Fruit fly (Drosophila melanogaster) whole organism, embryonic: ENCODE measurements around the gene PAN3.

Experiments used
- Adf1 ChIP-seq: fragments of 200-800 bp; sonication (Bioruptor generic); IDR thresholded peaks from 2 replicates; pipeline ENCODE4 v1.3.6; 2022; ENCODE audit warnings: missing biosample characterization, missing genetic modification characterization
- Aef1 ChIP-seq: fragments of 200-800 bp; sonication (Bioruptor generic); IDR thresholded peaks from 3 replicates; pipeline ENCODE4 v1.3.6; 2022; ENCODE audit warnings: missing biosample characterization, missing genetic modification characterization
- Antp ChIP-seq: fragments of 200-800 bp; sonication (Bioruptor generic); optimal IDR thresholded peaks from 3 replicates; lab custom pipeline; 2016; ENCODE audit warnings: missing biosample characterization, missing genetic modification characterization
- Atf3 ChIP-seq: fragments of 200-800 bp; sonication (Bioruptor generic); optimal IDR thresholded peaks from 3 replicates; lab custom pipeline; 2016; ENCODE audit warnings: missing biosample characterization, missing genetic modification characterization
- Awh ChIP-seq: fragments of 200-800 bp; sonication (Bioruptor generic); IDR thresholded peaks from 2 replicates; pipeline ENCODE4, ENCODE4 v1.3.6; 2022; ENCODE audit warnings: missing biosample characterization, missing genetic modification characterization
- CG10267 ChIP-seq: fragments of 200-800 bp; sonication (Bioruptor generic); optimal IDR thresholded peaks from 2 replicates; lab custom pipeline; 2018; ENCODE audit warnings: missing biosample characterization, mild to moderate bottlenecking, missing genetic modification characterization, moderate library complexity
- CG10959 ChIP-seq: fragments of 200-800 bp; sonication (Bioruptor generic); IDR thresholded peaks from 2 replicates; pipeline ENCODE4 v1.3.6; 2022; ENCODE audit warnings: missing biosample characterization, missing genetic modification characterization
- CG11085 ChIP-seq: fragments of 200-800 bp; sonication (Bioruptor generic); IDR thresholded peaks from 2 replicates; pipeline ENCODE4 v1.3.6; 2022; ENCODE audit warnings: missing biosample characterization, missing genetic modification characterization
- CG12236 ChIP-seq: fragments of 200-800 bp; sonication (Bioruptor generic); optimal IDR thresholded peaks from 2 replicates; lab custom pipeline; 2016; ENCODE audit warnings: missing biosample characterization, missing genetic modification characterization
- CG1233 ChIP-seq: fragments of 200-800 bp; sonication (Bioruptor generic); optimal IDR thresholded peaks from 4 replicates; lab custom pipeline; 2018; ENCODE audit warnings: missing biosample characterization, mild to moderate bottlenecking, missing genetic modification characterization
- CG14441 ChIP-seq: fragments of 200-800 bp; sonication (Bioruptor generic); IDR thresholded peaks from 2 replicates; pipeline ENCODE4 v1.3.6; 2022; ENCODE audit warnings: missing biosample characterization, missing genetic modification characterization
- CG17186 ChIP-seq: fragments of 200-800 bp; sonication (Bioruptor generic); optimal IDR thresholded peaks from 3 replicates; lab custom pipeline; 2017; ENCODE audit warnings: missing biosample characterization, missing genetic modification reagents, missing genetic modification characterization
- CG17568 ChIP-seq: fragments of 200-800 bp; sonication (Bioruptor generic); optimal IDR thresholded peaks from 2 replicates; lab custom pipeline; 2018; ENCODE audit warnings: missing biosample characterization, mild to moderate bottlenecking, missing genetic modification characterization, moderate library complexity
- CG18476 ChIP-seq: fragments of 200-800 bp; sonication (Bioruptor generic); optimal IDR thresholded peaks from 2 replicates; lab custom pipeline; 2016; ENCODE audit warnings: missing biosample characterization, mild to moderate bottlenecking, missing genetic modification characterization
- CG2875 ChIP-seq: fragments of 200-800 bp; sonication (Bioruptor generic); optimal IDR thresholded peaks from 2 replicates; lab custom pipeline; 2017; ENCODE audit warnings: missing biosample characterization, mild to moderate bottlenecking, missing genetic modification characterization, missing genetic modification reagents
- CG3065 ChIP-seq: fragments of 200-800 bp; sonication (Bioruptor generic); optimal IDR thresholded peaks from 2 replicates; lab custom pipeline; 2016; ENCODE audit warnings: missing biosample characterization, missing genetic modification characterization
- CG31365 ChIP-seq: fragments of 200-800 bp; sonication (Bioruptor generic); optimal IDR thresholded peaks from 2 replicates; lab custom pipeline; 2018; ENCODE audit warnings: missing biosample characterization, mild to moderate bottlenecking, missing genetic modification characterization
- CG33557 ChIP-seq: fragments of 200-800 bp; sonication (Bioruptor generic); optimal IDR thresholded peaks from 2 replicates; lab custom pipeline; 2019; ENCODE audit warnings: missing biosample characterization, mild to moderate bottlenecking, missing genetic modification characterization, moderate library complexity
- CG42726 ChIP-seq: fragments of 200-800 bp; sonication (Bioruptor generic); IDR thresholded peaks from 2 replicates; pipeline ENCODE4 v1.3.6; 2022; ENCODE audit warnings: missing biosample characterization, missing genetic modification characterization; ENCODE audit not compliant: partially characterized antibody
- CG8359 ChIP-seq: fragments of 200-800 bp; sonication (Bioruptor generic); optimal IDR thresholded peaks from 2 replicates; lab custom pipeline; 2017; ENCODE audit warnings: missing biosample characterization, mild to moderate bottlenecking, missing genetic modification characterization, borderline replicate concordance
- Dfd ChIP-seq, 2 experiments: fragments of >200 bp; optimal IDR thresholded peaks; 2 replicates each; lab custom pipeline; 2017; ENCODE audit warnings: missing biosample characterization in 2 of 2, missing genetic modification characterization in 2 of 2
- Doc3 ChIP-seq: fragments of 200-800 bp; sonication (Bioruptor generic); IDR thresholded peaks from 3 replicates; pipeline ENCODE4 v1.3.6; 2022; ENCODE audit warnings: missing biosample characterization, missing genetic modification characterization; ENCODE audit not compliant: partially characterized antibody
- Fer1 ChIP-seq: fragments of 200-800 bp; sonication (Bioruptor generic); optimal IDR thresholded peaks from 2 replicates; lab custom pipeline; 2017; ENCODE audit warnings: missing biosample characterization, mild to moderate bottlenecking, missing genetic modification characterization
- Lpt ChIP-seq: fragments of >200 bp; optimal IDR thresholded peaks from 2 replicates; lab custom pipeline; 2018; ENCODE audit warnings: missing biosample characterization, missing genetic modification characterization
- Meics ChIP-seq: fragments of 200-800 bp; sonication (Bioruptor generic); optimal IDR thresholded peaks from 2 replicates; lab custom pipeline; 2017; ENCODE audit warnings: missing biosample characterization, mild to moderate bottlenecking, missing genetic modification characterization
- NK7.1 ChIP-seq: fragments of 200-800 bp; sonication (Bioruptor generic); optimal IDR thresholded peaks from 3 replicates; lab custom pipeline; 2016; ENCODE audit warnings: missing biosample characterization, missing genetic modification characterization
- NfI ChIP-seq: fragments of 200-800 bp; sonication (Bioruptor generic); optimal IDR thresholded peaks from 3 replicates; lab custom pipeline; 2018; ENCODE audit warnings: missing biosample characterization, mild to moderate bottlenecking, missing genetic modification characterization, moderate library complexity
- Sox102F ChIP-seq: fragments of 200-800 bp; sonication (Bioruptor generic); optimal IDR thresholded peaks from 2 replicates; lab custom pipeline; 2018; ENCODE audit warnings: missing biosample characterization, mild to moderate bottlenecking, missing genetic modification characterization, moderate library complexity
- ara ChIP-seq: fragments of 200-800 bp; sonication (Bioruptor generic); IDR thresholded peaks from 2 replicates; pipeline ENCODE4 v1.3.6; 2022; ENCODE audit warnings: missing biosample characterization, missing genetic modification characterization
- bcd ChIP-seq: fragments of 200-800 bp; sonication (Bioruptor generic); optimal IDR thresholded peaks from 2 replicates; lab custom pipeline; 2017; ENCODE audit warnings: missing biosample characterization, mild to moderate bottlenecking, missing genetic modification characterization
- crol ChIP-seq: fragments of 200-800 bp; sonication (Bioruptor generic); IDR thresholded peaks from 2 replicates; pipeline ENCODE4 v1.3.6; 2022; ENCODE audit warnings: missing biosample characterization, missing genetic modification characterization
- dmrt11E ChIP-seq: fragments of 200-800 bp; sonication (Bioruptor generic); optimal IDR thresholded peaks from 3 replicates; lab custom pipeline; 2018; ENCODE audit warnings: missing biosample characterization, mild to moderate bottlenecking, missing genetic modification characterization, moderate library complexity
- gce ChIP-seq: fragments of 200-800 bp; sonication (Bioruptor generic); IDR thresholded peaks from 3 replicates; pipeline ENCODE4 v1.3.6; 2022; ENCODE audit warnings: missing biosample characterization, missing genetic modification characterization
- jing ChIP-seq: fragments of 200-800 bp; sonication (Bioruptor generic); optimal IDR thresholded peaks from 2 replicates; lab custom pipeline; 2018; ENCODE audit warnings: missing biosample characterization, mild to moderate bottlenecking, missing genetic modification characterization
- lbe ChIP-seq: fragments of 200-800 bp; sonication (Bioruptor generic); optimal IDR thresholded peaks from 2 replicates; lab custom pipeline; 2016; ENCODE audit warnings: missing biosample characterization, mild to moderate bottlenecking, missing genetic modification characterization
- maf-S ChIP-seq: fragments of 200-800 bp; sonication (Bioruptor generic); optimal IDR thresholded peaks from 2 replicates; lab custom pipeline; 2016; ENCODE audit warnings: missing biosample characterization, missing genetic modification characterization
- mld ChIP-seq: fragments of 200-800 bp; sonication (Bioruptor generic); IDR thresholded peaks from 3 replicates; pipeline ENCODE4 v1.3.6; 2022; ENCODE audit warnings: missing biosample characterization, missing genetic modification characterization; ENCODE audit not compliant: partially characterized antibody
- nerfin-1 ChIP-seq: fragments of 200-800 bp; sonication (Bioruptor generic); optimal IDR thresholded peaks from 3 replicates; lab custom pipeline; 2019; ENCODE audit warnings: missing biosample characterization, mild to moderate bottlenecking, missing genetic modification characterization, moderate library complexity
- oc ChIP-seq: fragments of 200-800 bp; sonication (Bioruptor generic); optimal IDR thresholded peaks from 2 replicates; lab custom pipeline; 2018; ENCODE audit warnings: missing biosample characterization, mild to moderate bottlenecking, missing genetic modification characterization, moderate library complexity
- odd ChIP-seq: fragments of 200-800 bp; sonication (Bioruptor generic); optimal IDR thresholded peaks from 2 replicates; lab custom pipeline; 2017; ENCODE audit warnings: missing biosample characterization, mild to moderate bottlenecking, missing genetic modification characterization
- onecut ChIP-seq: fragments of 200-800 bp; sonication (Bioruptor generic); IDR thresholded peaks from 2 replicates; pipeline ENCODE4 v1.3.6; 2022; ENCODE audit warnings: missing biosample characterization, missing genetic modification characterization
- p53 ChIP-seq: fragments of 200-800 bp; sonication (Bioruptor generic); optimal IDR thresholded peaks from 2 replicates; lab custom pipeline; 2016; ENCODE audit warnings: missing biosample characterization, missing genetic modification characterization
- sd ChIP-seq: fragments of 200-800 bp; sonication (Bioruptor generic); optimal IDR thresholded peaks from 3 replicates; lab custom pipeline; 2018; ENCODE audit warnings: missing biosample characterization, mild to moderate bottlenecking, missing genetic modification characterization, moderate library complexity
- sna ChIP-seq: fragments of 200-800 bp; sonication (Bioruptor generic); IDR thresholded peaks from 2 replicates; pipeline ENCODE4 v1.3.6; 2022; ENCODE audit warnings: missing biosample characterization, missing genetic modification characterization; ENCODE audit not compliant: partially characterized antibody
- stc ChIP-seq: fragments of 200-800 bp; sonication (Bioruptor generic); IDR thresholded peaks from 2 replicates; pipeline ENCODE4 v1.3.6; 2022; ENCODE audit warnings: missing biosample characterization, missing genetic modification characterization
- sug ChIP-seq: fragments of 200-800 bp; optimal IDR thresholded peaks from 2 replicates; lab custom pipeline; 2019; ENCODE audit warnings: missing biosample characterization, mild to moderate bottlenecking, missing genetic modification characterization, moderate library complexity
- ttk ChIP-seq: fragments of 200-800 bp; sonication (Bioruptor generic); IDR thresholded peaks from 2 replicates; pipeline ENCODE4 v2.1.2; 2022; ENCODE audit warnings: missing biosample characterization, missing genetic modification characterization
- unc-4 ChIP-seq: fragments of 200-800 bp; sonication (Bioruptor generic); IDR thresholded peaks from 2 replicates; pipeline ENCODE4 v1.3.6; 2022; ENCODE audit warnings: missing biosample characterization, missing genetic modification characterization; ENCODE audit not compliant: partially characterized antibody
- zfh1 ChIP-seq: fragments of 200-800 bp; sonication (Bioruptor generic); IDR thresholded peaks from 3 replicates; pipeline ENCODE4 v1.3.6; 2022; ENCODE audit warnings: missing biosample characterization, missing genetic modification characterization

The PAN3 gene

dm6 chr3L:3083329-3084083, 12.6 kb downstream of the PAN3 start (continued):
- TF ChIP-seq CG17186 (GFP tag; lab: Kevin White, UChicago) (peak; percentile 37), crol (GFP tag; lab: Robert Waterston, UW) (peak; percentile 97), Atf3 (GFP tag; lab: Kevin White, UChicago) (peak; percentile 28), CG2875 (GFP tag; lab: Kevin White, UChicago) (peak; percentile 81), CG8359 (GFP tag; lab: Kevin White, UChicago) (peak; percentile 54), sd (peak; percentile 95), onecut (GFP tag; lab: Robert Waterston, UW) (peak; percentile 70), CG10959 (GFP tag; lab: Robert Waterston, UW) (no peak), Fer1 (GFP tag; lab: Kevin White, UChicago) (peak; percentile 58), CG17568 (GFP tag; lab: Kevin White, UChicago) (peak; percentile 42), jing (no peak), zfh1 (GFP tag; lab: Robert Waterston, UW) (peak; percentile 70; the same call in 2 of the 3 replicates), Lpt (no peak), oc (no peak), CG1233 (GFP tag; lab: Kevin White, UChicago) (peak; percentile 52), CG31365 (tag; lab: Kevin White, UChicago) (peak; percentile 67), odd (GFP tag; lab: Kevin White, UChicago) (peak; percentile 73), bcd (GFP tag; lab: Kevin White, UChicago) (peak; percentile 27), Meics (GFP tag; lab: Kevin White, UChicago) (peak; percentile 28), NfI (GFP tag; lab: Kevin White, UChicago) (no peak), nerfin-1 (tag; lab: Kevin White, UChicago) (peak; percentile 44), CG42726 (0 out of 2 replicates have a peak, but pooled peaks have one; percentile 7), CG3065 (GFP tag; lab: Kevin White, UChicago) (no peak), ttk (peak; percentile 46; the same call in 1 of the 2 replicates), sug (peak; percentile 94), gce (GFP tag; lab: Robert Waterston, UW) (peak; percentile 65; the same call in 1 of the 3 replicates), dmrt11E (tag; lab: Kevin White, UChicago) (peak; percentile 54), CG18476 (GFP tag; lab: Kevin White, UChicago) (no peak), unc-4 (GFP tag; lab: Robert Waterston, UW) (no peak), CG10267 (tag; lab: Kevin White, UChicago) (peak; percentile 16), Awh (peak; percentile 84), p53 (no peak), CG14441 (GFP tag; lab: Robert Waterston, UW) (peak; percentile 8; the same call in 1 of the 2 replicates), Aef1 (no peak), mld (GFP tag; lab: Robert Waterston, UW) (no peak), CG33557 (GFP tag; lab: Kevin White, UChicago) (peak; percentile 80), Adf1 (peak; percentile 56; the same call in 1 of the 2 replicates), Doc3 (GFP tag; lab: Robert Waterston, UW) (no peak), stc (GFP tag; lab: Robert Waterston, UW) (no peak), CG12236 (GFP tag; lab: Kevin White, UChicago) (peak; percentile 33), NK7.1 (GFP tag; lab: Kevin White, UChicago) (peak; percentile 52), maf-S (GFP tag; lab: Kevin White, UChicago) (no peak), Dfd (GFP tag; optimal IDR thresholded peaks at IDR 0.05; lab: Kevin White, UChicago) (no peak), lbe (GFP tag; lab: Kevin White, UChicago) (peak; percentile 36), Antp (GFP tag; lab: Kevin White, UChicago) (peak; percentile 37), CG11085 (no peak), ara (GFP tag; lab: Robert Waterston, UW) (peak; percentile 82), sna (GFP tag; lab: Robert Waterston, UW) (no peak), Sox102F (GFP tag; lab: Kevin White, UChicago) (no peak)
